Fruit fly (Drosophila melanogaster): Measurements from ENCODE around the gene CG44385.

- TF ChIP-seq CG7045 (GFP tag; optimal IDR thresholded peaks at IDR 0.05) (no peak), cic (GFP tag; optimal IDR thresholded peaks at IDR 0.05) (no peak), Crg-1 (GFP tag; optimal IDR thresholded peaks at IDR 0.05) (no peak), CG12768 (GFP tag; optimal IDR thresholded peaks at IDR 0.05) (no peak), cnc (optimal IDR thresholded peaks at IDR 0.05) (no peak), Mnt (GFP tag; optimal IDR thresholded peaks at IDR 0.05) (no peak), CG7101 (tag; optimal IDR thresholded peaks at IDR 0.05) (no peak), tj (GFP tag; optimal IDR thresholded peaks at IDR 0.05) (no peak), toe (GFP tag; optimal IDR thresholded peaks at IDR 0.05) (no peak), Clk (GFP tag; optimal IDR thresholded peaks at IDR 0.05) (no peak), ovo (GFP tag; optimal IDR thresholded peaks at IDR 0.05) (no peak), bab1 (GFP tag; optimal IDR thresholded peaks at IDR 0.05) (no peak), kay (GFP tag; ENCODE audit: borderline replicate concordance) (no peak), CG14711 (tag; optimal IDR thresholded peaks at IDR 0.05) (no peak)
Observed at dm6 chrX:11123561-11123960, 8.7 kb downstream of the CG44385 start.

Data from whole organism, adult.